Worm (Caenorhabditis elegans) whole organism, L2 larva: Measurements from ENCODE around the gene F16B12.1.

Experiments used
- ceh-82 ChIP-seq: fragments of 150-350 bp; optimal IDR thresholded peaks from 2 replicates; lab custom pipeline; 2014; ENCODE audit warnings: missing biosample characterization, missing genetic modification characterization
- egl-27 ChIP-seq: sonication (generic microtip); optimal IDR thresholded peaks from 3 replicates; lab custom pipeline; 2017; ENCODE audit warnings: missing biosample characterization, missing genetic modification reagents, missing genetic modification characterization
- elt-3 ChIP-seq: sonication (generic microtip); optimal IDR thresholded peaks from 2 replicates; lab custom pipeline; 2017; ENCODE audit warnings: missing biosample characterization, missing genetic modification characterization
- nhr-25 ChIP-seq: fragments of 150-350 bp; sonication (generic microtip); optimal IDR thresholded peaks from 3 replicates; lab custom pipeline; 2014; ENCODE audit warnings: missing biosample characterization, missing genetic modification characterization
- nhr-77 ChIP-seq: fragments of 150-350 bp; optimal IDR thresholded peaks from 2 replicates; lab custom pipeline; 2014; ENCODE audit warnings: missing biosample characterization, missing genetic modification characterization
- snpc-4 ChIP-seq: fragments of 150-350 bp; optimal IDR thresholded peaks from 2 replicates; lab custom pipeline; 2014; ENCODE audit warnings: missing biosample characterization, missing genetic modification characterization
- unc-39 ChIP-seq: fragments of 150-350 bp; optimal IDR thresholded peaks from 2 replicates; lab custom pipeline; 2014; ENCODE audit warnings: missing biosample characterization, missing genetic modification characterization
- ztf-4 ChIP-seq: fragments of 150-350 bp; optimal IDR thresholded peaks from 2 replicates; lab custom pipeline; 2014; ENCODE audit warnings: missing biosample characterization, missing genetic modification characterization

- TF ChIP-seq ceh-82 (tag; lab: Kevin White, UChicago) (no peak), unc-39 (no peak), nhr-25 (peak; percentile 78), ztf-4 (tag; lab: Kevin White, UChicago) (peak; percentile 93), nhr-77 (tag; lab: Kevin White, UChicago) (peak; percentile 34), elt-3 (tag; lab: Kevin White, UChicago) (no peak), snpc-4 (tag; lab: Kevin White, UChicago) (peak; percentile 80), egl-27 (tag; lab: Kevin White, UChicago) (peak; percentile 83)
Measured at ce11 chrX:14063830-14064229, 21.5 kb upstream of the F16B12.1 start.
